Worm (Caenorhabditis elegans): ENCODE measurements around the gene nhr-148.
"Not testable (repeated sequence)": the region's sequence is repeated elsewhere in the genome, so short reads cannot be mapped to it uniquely, and the experiment has no call there.

- not testable (repeated sequence) for TF ChIP-seq mes-2 (tag; optimal IDR thresholded peaks at IDR 0.05; ENCODE audit: poor library complexity, severe bottlenecking); snpc-4 (tag; optimal IDR thresholded peaks at IDR 0.05); nhr-237 (tag; optimal IDR thresholded peaks at IDR 0.05); pqm-1 (tag; optimal IDR thresholded peaks at IDR 0.05)
Measured at ce11 chrV:7345494-7345893, 3.5 kb downstream of the nhr-148 start, which contains the start of gene nhr-147.
